Fruit fly (Drosophila melanogaster) whole organism, prepupa: ENCODE measurements around the gene dac.

Experiments
- CG16779 ChIP-seq: fragments of 200-800 bp; sonication (Bioruptor generic); optimal IDR thresholded peaks from 3 replicates; lab custom pipeline; 2017; ENCODE audit warnings: missing biosample characterization, mild to moderate bottlenecking, missing genetic modification characterization
- CG8632 ChIP-seq: fragments of 200-800 bp; sonication (Bioruptor generic); optimal IDR thresholded peaks from 3 replicates; lab custom pipeline; 2016; ENCODE audit warnings: missing biosample characterization, missing genetic modification characterization
- Eip78C ChIP-seq: fragments of 200-800 bp; sonication (Bioruptor generic); peaks from one replicate; lab custom pipeline; 2016; ENCODE audit warnings: missing biosample characterization, missing genetic modification characterization
- Hr39 ChIP-seq: fragments of 200-800 bp; sonication (Bioruptor generic); optimal IDR thresholded peaks from 2 replicates; lab custom pipeline; 2016; ENCODE audit warnings: missing biosample characterization, missing genetic modification characterization
- dac ChIP-seq: fragments of 200-800 bp; sonication (Bioruptor generic); optimal IDR thresholded peaks from 2 replicates; lab custom pipeline; 2017; ENCODE audit warnings: missing biosample characterization, mild to moderate bottlenecking, missing genetic modification characterization
- fd85E ChIP-seq: fragments of 200-800 bp; sonication (Bioruptor generic); optimal IDR thresholded peaks from 3 replicates; lab custom pipeline; 2016; ENCODE audit warnings: missing biosample characterization, missing genetic modification characterization
- fkh ChIP-seq: fragments of 200-800 bp; sonication (Bioruptor generic); optimal IDR thresholded peaks from 3 replicates; lab custom pipeline; 2017; ENCODE audit warnings: missing biosample characterization, mild to moderate bottlenecking, missing genetic modification characterization, moderate library complexity

DNA sequence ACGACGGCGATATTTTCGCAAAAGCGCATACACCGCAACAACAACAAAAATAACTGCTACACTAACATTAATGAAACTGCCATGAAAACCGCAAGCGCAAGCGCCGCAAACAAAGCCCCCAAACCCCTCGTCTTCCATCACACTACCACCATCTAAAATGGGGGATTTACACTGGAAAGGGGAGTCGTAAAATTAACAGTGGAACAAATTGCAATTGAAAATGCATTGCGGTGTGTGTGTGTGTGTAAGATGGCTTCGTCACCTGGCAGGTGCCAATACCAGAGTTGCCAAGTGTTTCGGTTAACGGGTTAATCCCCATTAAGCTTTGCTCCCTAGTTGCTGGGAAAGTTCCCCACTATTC lies 36.5 kb upstream of the dac start:
- TF ChIP-seq fkh (no peak), Eip78C (GFP tag; lab: Kevin White, UChicago) (no peak), Hr39 (GFP tag; lab: Kevin White, UChicago) (no peak), CG16779 (tag; lab: Kevin White, UChicago) (no peak), dac (no peak), CG8632 (GFP tag; lab: Kevin White, UChicago) (no peak), fd85E (GFP tag; lab: Kevin White, UChicago) (no peak)
